Fruit fly (Drosophila melanogaster) whole organism, embryonic: ENCODE measurements around the gene Cpr62Ba.

Experiments
- Bteb2 ChIP-seq: fragments of 200-800 bp; sonication (Bioruptor generic); optimal IDR thresholded peaks from 2 replicates; lab custom pipeline; 2016; ENCODE audit warnings: missing biosample characterization, missing genetic modification characterization
- CG11723 ChIP-seq: fragments of 200-800 bp; sonication (Bioruptor generic); optimal IDR thresholded peaks from 2 replicates; lab custom pipeline; 2017; ENCODE audit warnings: missing biosample characterization, mild to moderate bottlenecking, missing genetic modification characterization
- CG13287 ChIP-seq: fragments of 200-800 bp; sonication (Bioruptor generic); IDR thresholded peaks from 2 replicates; pipeline ENCODE4 v1.3.6; 2022; ENCODE audit warnings: missing biosample characterization, missing genetic modification characterization; ENCODE audit not compliant: partially characterized antibody
- CG15011 ChIP-seq: fragments of 200-800 bp; sonication (Bioruptor generic); optimal IDR thresholded peaks from 3 replicates; lab custom pipeline; 2018; ENCODE audit warnings: missing biosample characterization, mild to moderate bottlenecking, missing genetic modification characterization
- CG15269 ChIP-seq: fragments of 200-800 bp; sonication (Bioruptor generic); optimal IDR thresholded peaks from 2 replicates; lab custom pipeline; 2018; ENCODE audit warnings: missing biosample characterization, mild to moderate bottlenecking, missing genetic modification characterization, moderate library complexity
- CG18599 ChIP-seq: fragments of 200-800 bp; sonication (Bioruptor generic); optimal IDR thresholded peaks from 3 replicates; lab custom pipeline; 2017; ENCODE audit warnings: missing biosample characterization, missing genetic modification characterization, mild to moderate bottlenecking, moderate library complexity, missing genetic modification reagents
- CG2712 ChIP-seq: fragments of 200-800 bp; optimal IDR thresholded peaks from 3 replicates; lab custom pipeline; 2019; ENCODE audit warnings: missing biosample characterization, mild to moderate bottlenecking, missing genetic modification characterization, moderate library complexity
- CG31224 ChIP-seq: fragments of 200-800 bp; sonication (Bioruptor generic); IDR thresholded peaks from 2 replicates; pipeline ENCODE4 v1.3.6; 2022; ENCODE audit warnings: missing biosample characterization, missing genetic modification characterization
- CG31365 ChIP-seq: fragments of 200-800 bp; sonication (Bioruptor generic); optimal IDR thresholded peaks from 2 replicates; lab custom pipeline; 2018; ENCODE audit warnings: missing biosample characterization, mild to moderate bottlenecking, missing genetic modification characterization
- CG31388 ChIP-seq: fragments of 200-800 bp; sonication (Bioruptor generic); optimal IDR thresholded peaks from 2 replicates; lab custom pipeline; 2016; ENCODE audit warnings: missing biosample characterization, missing genetic modification characterization
- CG34376 ChIP-seq: fragments of 200-800 bp; sonication (Bioruptor generic); optimal IDR thresholded peaks from 2 replicates; lab custom pipeline; 2018; ENCODE audit warnings: missing biosample characterization, mild to moderate bottlenecking, missing genetic modification characterization
- CG4820 ChIP-seq: fragments of 200-800 bp; sonication (Bioruptor generic); optimal IDR thresholded peaks from 3 replicates; lab custom pipeline; 2016; ENCODE audit warnings: missing biosample characterization, missing genetic modification characterization
- CG7786 ChIP-seq: fragments of 200-800 bp; sonication (Bioruptor generic); optimal IDR thresholded peaks from 2 replicates; lab custom pipeline; 2016; ENCODE audit warnings: missing biosample characterization, missing genetic modification characterization
- CG7839 ChIP-seq: fragments of 200-800 bp; sonication (Bioruptor generic); optimal IDR thresholded peaks from 3 replicates; lab custom pipeline; 2018; ENCODE audit warnings: missing biosample characterization, mild to moderate bottlenecking, missing genetic modification characterization, moderate library complexity
- CG7963 ChIP-seq: fragments of 200-800 bp; sonication (Bioruptor generic); IDR thresholded peaks from 3 replicates; pipeline ENCODE4 v1.3.6; 2022; ENCODE audit warnings: missing biosample characterization, missing genetic modification characterization; ENCODE audit not compliant: partially characterized antibody
- E2f2 ChIP-seq: fragments of 200-800 bp; sonication (Bioruptor generic); IDR thresholded peaks from 2 replicates; pipeline ENCODE4 v1.3.6; 2022; ENCODE audit warnings: missing biosample characterization, missing genetic modification characterization
- Eip74EF ChIP-seq, 2 experiments: fragments of 200-800 bp in 1 of 2; fragments of >200 bp in 1 of 2; sonication (Bioruptor generic) in 1 of 2; optimal IDR thresholded peaks; 2 replicates each; lab custom pipeline; 2017 to 2019; ENCODE audit warnings: missing biosample characterization in 2 of 2, missing genetic modification characterization in 2 of 2, mild to moderate bottlenecking in 1 of 2, moderate library complexity in 1 of 2
- GATAe ChIP-seq: fragments of 200-800 bp; sonication (Bioruptor generic); conservative IDR thresholded peaks from 2 replicates; pipeline ENCODE4 v1.3.6; 2022; ENCODE audit warnings: missing biosample characterization, missing genetic modification characterization
- Hand ChIP-seq: fragments of 200-800 bp; sonication (Bioruptor generic); optimal IDR thresholded peaks from 2 replicates; lab custom pipeline; 2017; ENCODE audit warnings: mild to moderate bottlenecking, missing biosample characterization, missing genetic modification reagents, missing genetic modification characterization
- Hr39 ChIP-seq: fragments of >200 bp; optimal IDR thresholded peaks from 2 replicates; lab custom pipeline; 2017
- Jarid2 ChIP-seq: fragments of 200-800 bp; sonication (Bioruptor generic); optimal IDR thresholded peaks from 3 replicates; lab custom pipeline; 2017; ENCODE audit warnings: mild to moderate bottlenecking, missing biosample characterization, missing genetic modification reagents, missing genetic modification characterization
- MBD-R2 ChIP-seq: fragments of 200-800 bp; sonication (Bioruptor generic); IDR thresholded peaks from 2 replicates; pipeline ENCODE4 v1.3.6; 2022; ENCODE audit warnings: missing biosample characterization, missing genetic modification characterization
- Mad ChIP-seq: fragments of 200-800 bp; sonication (Bioruptor generic); optimal IDR thresholded peaks from 2 replicates; lab custom pipeline; 2016; ENCODE audit warnings: missing biosample characterization, missing genetic modification characterization
- Max ChIP-seq: fragments of 200-800 bp; sonication (Bioruptor generic); optimal IDR thresholded peaks from 2 replicates; lab custom pipeline; 2016; ENCODE audit warnings: missing biosample characterization, mild to moderate bottlenecking, missing genetic modification characterization
- Mes4 ChIP-seq: fragments of 200-800 bp; sonication (Bioruptor generic); optimal IDR thresholded peaks from 2 replicates; lab custom pipeline; 2016; ENCODE audit warnings: missing biosample characterization, missing genetic modification characterization
- Myb ChIP-seq: fragments of 200-800 bp; sonication (Bioruptor generic); optimal IDR thresholded peaks from 2 replicates; lab custom pipeline; 2016; ENCODE audit warnings: missing biosample characterization, missing genetic modification characterization
- Oaz ChIP-seq: fragments of 200-800 bp; sonication (Bioruptor generic); IDR thresholded peaks from 2 replicates; pipeline ENCODE4 v1.3.6; 2022; ENCODE audit warnings: missing biosample characterization, missing genetic modification characterization
- Optix ChIP-seq: fragments of 200-800 bp; sonication (Bioruptor generic); IDR thresholded peaks from 3 replicates; pipeline ENCODE4 v1.3.6; 2022; ENCODE audit warnings: missing biosample characterization, missing genetic modification characterization
- Usf ChIP-seq: fragments of 200-800 bp; sonication (Bioruptor generic); optimal IDR thresholded peaks from 2 replicates; lab custom pipeline; 2017; ENCODE audit warnings: missing genotype, missing biosample characterization, missing genetic modification characterization
- abd-A ChIP-seq: fragments of 200-800 bp; sonication (Bioruptor generic); optimal IDR thresholded peaks from 3 replicates; lab custom pipeline; 2019; ENCODE audit warnings: missing biosample characterization, mild to moderate bottlenecking, missing genetic modification characterization, moderate library complexity
- ash1 ChIP-seq: fragments of 200-800 bp; sonication (Bioruptor generic); optimal IDR thresholded peaks from 2 replicates; lab custom pipeline; 2018; ENCODE audit warnings: missing biosample characterization, mild to moderate bottlenecking, missing genetic modification characterization
- chinmo ChIP-seq: fragments of 200-800 bp; sonication (Bioruptor generic); IDR thresholded peaks from 4 replicates; pipeline ENCODE4 v1.3.6; 2022; ENCODE audit warnings: missing biosample characterization, missing genetic modification characterization; ENCODE audit not compliant: partially characterized antibody
- ci ChIP-seq: fragments of 200-800 bp; sonication (Bioruptor generic); IDR thresholded peaks from 3 replicates; pipeline ENCODE4 v1.3.6; 2022; ENCODE audit warnings: missing biosample characterization, missing genetic modification characterization
- crp ChIP-seq, 2 experiments: fragments of 200-800 bp; sonication (Bioruptor generic); optimal IDR thresholded peaks; 2 replicates in 1 of 2; 3 replicates in 1 of 2; lab custom pipeline; 2017; ENCODE audit warnings: missing biosample characterization in 2 of 2, missing genetic modification characterization in 2 of 2, mild to moderate bottlenecking in 1 of 2, moderate library complexity in 1 of 2
- gce ChIP-seq: fragments of 200-800 bp; sonication (Bioruptor generic); IDR thresholded peaks from 3 replicates; pipeline ENCODE4 v1.3.6; 2022; ENCODE audit warnings: missing biosample characterization, missing genetic modification characterization
- hb ChIP-seq: fragments of 200-800 bp; sonication (Bioruptor generic); IDR thresholded peaks from 3 replicates; pipeline ENCODE4 v1.3.6; 2022; ENCODE audit warnings: missing biosample characterization, missing genetic modification characterization; ENCODE audit not compliant: partially characterized antibody
- jigr1 ChIP-seq: fragments of 200-800 bp; sonication (Bioruptor generic); IDR thresholded peaks from 3 replicates; pipeline ENCODE4 v1.3.6; 2022; ENCODE audit warnings: missing biosample characterization, missing genetic modification characterization
- lab ChIP-seq: fragments of 200-800 bp; sonication (Bioruptor generic); optimal IDR thresholded peaks from 3 replicates; lab custom pipeline; 2017; ENCODE audit warnings: missing biosample characterization, missing genetic modification characterization, mild to moderate bottlenecking, moderate library complexity, missing genetic modification reagents
- lola ChIP-seq, 3 experiments: fragments of >200 bp in 2 of 3; fragments of 200-800 bp in 1 of 3; sonication (Bioruptor generic) in 1 of 3; optimal IDR thresholded peaks; 2 replicates each; lab custom pipeline; 2017 to 2019; ENCODE audit warnings: missing biosample characterization in 3 of 3, missing genetic modification characterization in 3 of 3, mild to moderate bottlenecking in 1 of 3, moderate library complexity in 1 of 3
- otp ChIP-seq: fragments of 200-800 bp; sonication (Bioruptor generic); IDR thresholded peaks from 3 replicates; pipeline ENCODE4, ENCODE4 v1.3.6; 2022; ENCODE audit warnings: missing biosample characterization, missing genetic modification characterization
- pita ChIP-seq: fragments of 200-800 bp; sonication (Bioruptor generic); optimal IDR thresholded peaks from 2 replicates; lab custom pipeline; 2017; ENCODE audit warnings: missing biosample characterization, mild to moderate bottlenecking, missing genetic modification characterization
- pros ChIP-seq: fragments of 200-800 bp; sonication (Bioruptor generic); optimal IDR thresholded peaks from 3 replicates; lab custom pipeline; 2019; ENCODE audit warnings: missing biosample characterization, mild to moderate bottlenecking, missing genetic modification characterization, moderate library complexity
- schlank ChIP-seq: fragments of 200-800 bp; sonication (Bioruptor generic); optimal IDR thresholded peaks from 2 replicates; lab custom pipeline; 2018; ENCODE audit warnings: missing biosample characterization, mild to moderate bottlenecking, missing genetic modification characterization
- sens-2 ChIP-seq: fragments of 200-800 bp; sonication (Bioruptor generic); IDR thresholded peaks from 2 replicates; pipeline ENCODE4 v1.3.6; 2022; ENCODE audit warnings: missing biosample characterization, missing genetic modification characterization
- so ChIP-seq: fragments of 200-800 bp; sonication (Bioruptor generic); IDR thresholded peaks from 3 replicates; pipeline ENCODE4 v1.3.6; 2022; ENCODE audit warnings: missing biosample characterization, missing genetic modification characterization
- toy ChIP-seq: fragments of 200-800 bp; sonication (Bioruptor generic); IDR thresholded peaks from 2 replicates; pipeline ENCODE4 v1.3.6; 2022; ENCODE audit warnings: missing biosample characterization, missing genetic modification characterization
- vvl ChIP-seq: fragments of 200-800 bp; sonication (Bioruptor generic); IDR thresholded peaks from 2 replicates; pipeline ENCODE4 v1.3.6; 2022; ENCODE audit warnings: missing biosample characterization, missing genetic modification characterization
- wor ChIP-seq: fragments of 200-800 bp; sonication (Bioruptor generic); IDR thresholded peaks from 2 replicates; pipeline ENCODE4 v1.3.6; 2022; ENCODE audit warnings: missing biosample characterization, missing genetic modification characterization
- yki ChIP-seq: fragments of >200 bp; optimal IDR thresholded peaks from 3 replicates; lab custom pipeline; 2018

Cpr62Ba gene

DNA sequence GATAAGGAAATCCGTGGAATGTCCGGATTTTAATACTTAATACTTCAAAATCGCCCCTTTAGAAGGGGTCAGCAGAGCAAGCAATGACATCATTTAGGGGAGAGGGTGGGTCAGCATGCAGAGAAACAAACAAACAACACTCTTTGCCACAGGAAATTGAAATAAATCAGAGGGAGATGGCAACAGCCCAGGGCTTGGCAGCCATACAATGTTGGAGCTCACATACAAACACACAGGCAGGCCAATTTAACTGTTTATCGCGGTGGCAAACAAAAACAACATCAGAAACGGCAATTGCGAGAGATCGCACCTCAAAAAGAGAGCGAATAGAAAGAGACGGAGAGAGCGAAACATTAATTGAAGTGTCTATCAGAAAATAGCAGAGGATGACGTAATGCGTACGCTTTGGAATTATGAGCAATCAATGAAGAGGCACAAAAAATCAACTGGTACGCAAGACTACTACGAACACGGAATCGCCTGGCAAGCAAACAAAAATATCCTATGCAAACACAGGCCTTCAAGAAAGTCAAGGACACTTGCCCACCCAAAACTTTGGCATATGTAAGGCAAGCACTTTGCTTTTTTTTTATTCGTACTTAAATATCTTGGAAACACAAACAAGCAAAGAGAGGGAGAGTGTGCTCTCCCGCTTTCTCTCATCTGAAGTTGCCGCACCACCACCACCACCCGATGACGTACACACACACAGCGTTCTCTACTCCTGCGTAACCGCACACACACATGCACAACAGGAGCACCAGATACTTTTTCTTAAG is 37.2 kb downstream of the Cpr62Ba start (continued):
- TF ChIP-seq crp (GFP tag; optimal IDR thresholded peaks at IDR 0.05; lab: Kevin White, UChicago): no peak
- TF ChIP-seq pros (GFP tag; lab: Kevin White, UChicago): peak; percentile 67
- TF ChIP-seq CG31224: no peak
- TF ChIP-seq ash1: peak; percentile 73
- TF ChIP-seq CG7839 (tag; lab: Kevin White, UChicago): no peak
- peak; percentile 78 for TF ChIP-seq lab
- no peak for TF ChIP-seq Usf
- TF ChIP-seq vvl: peak; percentile 70
- TF ChIP-seq Bteb2 (GFP tag; lab: Kevin White, UChicago): no peak
- no peak for TF ChIP-seq Max (GFP tag; lab: Kevin White, UChicago)
- no peak for TF ChIP-seq hb (GFP tag; lab: Robert Waterston, UW)
- TF ChIP-seq CG2712: no peak
- peak; percentile 80 for TF ChIP-seq ci (GFP tag; lab: Robert Waterston, UW)
- TF ChIP-seq wor (GFP tag; lab: Robert Waterston, UW): no peak
- no peak for TF ChIP-seq jigr1
- TF ChIP-seq Mes4 (GFP tag; lab: Kevin White, UChicago): no peak
- no peak for TF ChIP-seq CG15269
- peak in 1 of 2 experiments; percentile 63 for TF ChIP-seq Eip74EF (GFP tag; optimal IDR thresholded peaks at IDR 0.05; lab: Kevin White, UChicago)
- TF ChIP-seq Hr39 (lab: Kevin White, UChicago): no peak
- 0 out of 3 replicates have a peak, but pooled peaks have one; percentile 27 for TF ChIP-seq Optix
- TF ChIP-seq CG31365 (tag; lab: Kevin White, UChicago): no peak
- TF ChIP-seq schlank (tag; lab: Kevin White, UChicago): peak; percentile 32
- TF ChIP-seq MBD-R2 (GFP tag; lab: Robert Waterston, UW): peak; percentile 30; the same call in 1 of the 2 replicates
- peak; percentile 53; the same call in 1 of the 2 replicates for TF ChIP-seq GATAe (GFP tag; lab: Robert Waterston, UW)
- TF ChIP-seq abd-A (tag; lab: Kevin White, UChicago): peak; percentile 98
- TF ChIP-seq toy: no peak
- no peak; the same call in 1 of the 2 replicates for TF ChIP-seq CG13287 (GFP tag; lab: Robert Waterston, UW)
- TF ChIP-seq so (GFP tag; lab: Robert Waterston, UW): peak; percentile 59; the same call in 1 of the 3 replicates
- no peak for TF ChIP-seq pita (GFP tag; lab: Kevin White, UChicago)
- no peak for TF ChIP-seq CG7963 (GFP tag; lab: Robert Waterston, UW)
- no peak for TF ChIP-seq lola (GFP tag; optimal IDR thresholded peaks at IDR 0.05; lab: Kevin White, UChicago)
- peak; percentile 96 for TF ChIP-seq CG34376 (GFP tag; lab: Kevin White, UChicago)
- no peak for TF ChIP-seq sens-2
- TF ChIP-seq CG7786 (GFP tag; lab: Kevin White, UChicago): no peak
- TF ChIP-seq E2f2 (GFP tag; lab: Robert Waterston, UW): peak; percentile 26
- no peak for TF ChIP-seq Myb
- no peak for TF ChIP-seq Oaz (GFP tag; lab: Robert Waterston, UW)
- TF ChIP-seq otp: peak; percentile 57; the same call in 1 of the 3 replicates
- TF ChIP-seq gce (GFP tag; lab: Robert Waterston, UW): no peak
- TF ChIP-seq Jarid2 (GFP tag; lab: Kevin White, UChicago): no peak
- no peak for TF ChIP-seq CG4820 (GFP tag; lab: Kevin White, UChicago)
- peak; percentile 50 for TF ChIP-seq CG18599 (GFP tag; lab: Kevin White, UChicago)
- TF ChIP-seq yki (lab: Kevin White, UChicago): no peak
- TF ChIP-seq chinmo: peak; percentile 98
- TF ChIP-seq CG15011 (GFP tag; lab: Kevin White, UChicago): no peak
- TF ChIP-seq Hand (GFP tag; lab: Kevin White, UChicago): no peak
- TF ChIP-seq CG11723 (GFP tag; lab: Kevin White, UChicago): no peak
- no peak for TF ChIP-seq CG31388 (GFP tag; lab: Kevin White, UChicago)
- TF ChIP-seq Mad (GFP tag; lab: Kevin White, UChicago): no peak
